Worm (Caenorhabditis elegans) whole organism, young adult: ENCODE measurements around the gene F56C9.6.
A peak's percentile ranks its signal among the peaks of the same experiment; 100 is the strongest.

Experiments
- C17E4.6 ChIP-seq: fragments of 200-800 bp; sonication (Bioruptor generic); IDR thresholded peaks from 2 replicates; pipeline ENCODE4 v1.3.6; 2022; ENCODE audit warnings: missing genetic modification reagents, missing genetic modification characterization, missing compliant biosample characterization
- D2030.7 ChIP-seq: fragments of 200-800 bp; sonication (Bioruptor generic); IDR thresholded peaks from 2 replicates; pipeline ENCODE4 v1.3.6; 2022; ENCODE audit warnings: missing genetic modification reagents, missing genetic modification characterization, missing compliant biosample characterization
- F23B12.7 ChIP-seq: sonication (generic microtip); optimal IDR thresholded peaks from 2 replicates; lab custom pipeline; 2017; ENCODE audit warnings: missing genetic modification characterization, mild to moderate bottlenecking, missing compliant biosample characterization, antibody characterized with exemption, moderate library complexity; ENCODE audit not compliant: insufficient read depth
- F55B11.4 ChIP-seq: sonication (generic microtip); optimal IDR thresholded peaks from 2 replicates; lab custom pipeline; 2016; ENCODE audit warnings: missing compliant biosample characterization, missing genetic modification characterization, borderline replicate concordance; ENCODE audit not compliant: insufficient read depth
- T26A5.8 ChIP-seq: sonication (generic microtip); optimal IDR thresholded peaks from 2 replicates; lab custom pipeline; 2016; ENCODE audit warnings: missing genetic modification characterization, missing compliant biosample characterization
- Y79H2A.3 ChIP-seq: fragments of 200-800 bp; sonication (Bioruptor generic); conservative IDR thresholded peaks from 2 replicates; pipeline ENCODE4 v1.3.6; 2022; ENCODE audit warnings: missing genetic modification reagents, missing genetic modification characterization, missing compliant biosample characterization
- ZK185.1 ChIP-seq: sonication (generic microtip); optimal IDR thresholded peaks from 2 replicates; lab custom pipeline; 2016; ENCODE audit warnings: mild to moderate bottlenecking, missing genetic modification characterization, missing compliant biosample characterization; ENCODE audit not compliant: poor library complexity, severe bottlenecking
- atf-7 ChIP-seq: sonication (generic microtip); optimal IDR thresholded peaks from 2 replicates; lab custom pipeline; 2017; ENCODE audit warnings: mild to moderate bottlenecking, missing genetic modification characterization, missing compliant biosample characterization
- attf-5 ChIP-seq: fragments of 200-800 bp; sonication (Bioruptor generic); optimal IDR thresholded peaks from 2 replicates; lab custom pipeline; 2018; ENCODE audit warnings: mild to moderate bottlenecking, missing genetic modification characterization, missing compliant biosample characterization
- bed-2 ChIP-seq: fragments of 200-800 bp; sonication (Bioruptor generic); IDR thresholded peaks from 2 replicates; pipeline ENCODE4 v1.3.6; 2022; ENCODE audit warnings: missing genetic modification reagents, missing genetic modification characterization, missing compliant biosample characterization
- ceh-27 ChIP-seq: fragments of 200-800 bp; sonication (Bioruptor generic); optimal IDR thresholded peaks from 2 replicates; lab custom pipeline; 2018; ENCODE audit warnings: mild to moderate bottlenecking, missing genetic modification characterization, moderate library complexity, missing compliant biosample characterization
- ceh-40 ChIP-seq: fragments of 200-800 bp; sonication (Bioruptor generic); IDR thresholded peaks from 2 replicates; pipeline ENCODE4 v1.3.6; 2022; ENCODE audit warnings: missing genetic modification characterization, missing compliant biosample characterization
- ceh-58 ChIP-seq: fragments of 200-800 bp; sonication (Bioruptor generic); IDR thresholded peaks from 2 replicates; pipeline ENCODE4 v1.3.6; 2022; ENCODE audit warnings: missing genetic modification characterization, missing compliant biosample characterization
- efl-1 ChIP-seq: fragments of 150-350 bp; optimal IDR thresholded peaks from 2 replicates; lab custom pipeline; 2014; ENCODE audit warnings: missing biosample characterization, missing genetic modification reagents, missing genetic modification characterization
- ets-4 ChIP-seq: fragments of 200-800 bp; sonication (Bioruptor generic); optimal IDR thresholded peaks from 2 replicates; lab custom pipeline; 2018; ENCODE audit warnings: mild to moderate bottlenecking, missing genetic modification characterization, missing compliant biosample characterization
- hlh-26 ChIP-seq: fragments of 200-800 bp; sonication (Bioruptor generic); conservative IDR thresholded peaks from 2 replicates; pipeline ENCODE4 v1.3.6; 2022; ENCODE audit warnings: missing genetic modification reagents, missing genetic modification characterization, missing compliant biosample characterization
- hmg-20 ChIP-seq: fragments of 200-800 bp; sonication (Bioruptor generic); IDR thresholded peaks from 2 replicates; pipeline ENCODE4 v1.3.6; 2022; ENCODE audit warnings: missing genetic modification reagents, missing genetic modification characterization, missing compliant biosample characterization
- hsf-1 ChIP-seq: fragments of 200-800 bp; sonication (Bioruptor generic); IDR thresholded peaks from 2 replicates; pipeline ENCODE4 v1.3.6; 2022; ENCODE audit warnings: missing genetic modification reagents, missing genetic modification characterization, missing compliant biosample characterization
- lag-1 ChIP-seq: fragments of 200-800 bp; sonication (Bioruptor generic); IDR thresholded peaks from 2 replicates; pipeline ENCODE4 v1.3.6; 2022; ENCODE audit warnings: missing genetic modification reagents, missing genetic modification characterization, missing compliant biosample characterization
- let-526 ChIP-seq: fragments of 200-800 bp; sonication (Bioruptor generic); IDR thresholded peaks from 2 replicates; pipeline ENCODE4 v1.3.6; 2022; ENCODE audit warnings: missing genetic modification reagents, missing genetic modification characterization, missing compliant biosample characterization
- lin-26 ChIP-seq: fragments of 200-800 bp; sonication (Bioruptor generic); IDR thresholded peaks from 2 replicates; pipeline ENCODE4 v1.3.6; 2022; ENCODE audit warnings: missing genetic modification reagents, missing genetic modification characterization, missing compliant biosample characterization
- lin-35 ChIP-seq, 3 experiments: fragments of 150-350 bp in 2 of 3; sonication (generic microtip) in 1 of 3; optimal IDR thresholded peaks; 2 replicates each; lab custom pipeline; 2014 to 2018; ENCODE audit warnings: missing biosample characterization in 3 of 3, missing genetic modification characterization in 3 of 3, missing genetic modification reagents in 3 of 3
- lin-40 ChIP-seq: sonication (generic microtip); optimal IDR thresholded peaks from 2 replicates; lab custom pipeline; 2016; ENCODE audit warnings: missing genetic modification characterization, mild to moderate bottlenecking, missing compliant biosample characterization, missing genotype, missing genetic modification reagents
- lsy-27 ChIP-seq: sonication (generic microtip); optimal IDR thresholded peaks from 2 replicates; lab custom pipeline; 2017; ENCODE audit warnings: missing genetic modification characterization, mild to moderate bottlenecking, missing compliant biosample characterization, antibody characterized with exemption, missing genotype, borderline replicate concordance; ENCODE audit not compliant: insufficient read depth
- madf-6 ChIP-seq: fragments of 200-800 bp; sonication (Bioruptor generic); IDR thresholded peaks from 2 replicates; pipeline ENCODE4 v1.3.6; 2022; ENCODE audit warnings: missing genetic modification reagents, missing genetic modification characterization, missing compliant biosample characterization
- mcd-1 ChIP-seq: fragments of 200-800 bp; sonication (Bioruptor generic); IDR thresholded peaks from 2 replicates; pipeline ENCODE4 v1.3.6; 2022; ENCODE audit warnings: missing genetic modification reagents, missing genetic modification characterization, missing compliant biosample characterization
- mel-28 ChIP-seq: sonication (generic microtip); optimal IDR thresholded peaks from 2 replicates; lab custom pipeline; 2016; ENCODE audit warnings: borderline replicate concordance, mild to moderate bottlenecking, missing genetic modification characterization, missing compliant biosample characterization
- nfya-1 ChIP-seq: sonication (generic microtip); optimal IDR thresholded peaks from 2 replicates; lab custom pipeline; 2017; ENCODE audit warnings: antibody characterized with exemption, missing compliant biosample characterization, missing genetic modification characterization, borderline replicate concordance; ENCODE audit not compliant: insufficient read depth
- nhr-179 ChIP-seq: sonication (generic microtip); optimal IDR thresholded peaks from 2 replicates; lab custom pipeline; 2016; ENCODE audit warnings: mild to moderate bottlenecking, missing genetic modification characterization, missing compliant biosample characterization
- nhr-27 ChIP-seq: fragments of 200-800 bp; sonication (Bioruptor generic); optimal IDR thresholded peaks from 2 replicates; lab custom pipeline; 2018; ENCODE audit warnings: mild to moderate bottlenecking, missing genetic modification characterization, moderate library complexity, missing compliant biosample characterization
- pha-4 ChIP-seq: fragments of 150-350 bp; sonication (generic microtip); optimal IDR thresholded peaks from 2 replicates; lab custom pipeline; 2014; ENCODE audit warnings: missing biosample characterization, missing genetic modification reagents, missing genetic modification characterization
- rcor-1 ChIP-seq: fragments of 200-800 bp; sonication (Bioruptor generic); IDR thresholded peaks from 2 replicates; pipeline ENCODE4 v1.3.6; 2022; ENCODE audit warnings: missing genetic modification reagents, missing genetic modification characterization, missing compliant biosample characterization
- sdz-38 ChIP-seq: sonication (generic microtip); optimal IDR thresholded peaks from 2 replicates; lab custom pipeline; 2016; ENCODE audit warnings: missing genotype, missing genetic modification characterization, missing compliant biosample characterization
- snpc-1.1 ChIP-seq: sonication (generic microtip); optimal IDR thresholded peaks from 2 replicates; lab custom pipeline; 2017; ENCODE audit warnings: missing genetic modification characterization, mild to moderate bottlenecking, missing compliant biosample characterization, antibody characterized with exemption, moderate library complexity, missing genotype, missing genetic modification reagents; ENCODE audit not compliant: insufficient read depth
- snpc-3.4 ChIP-seq: sonication (generic microtip); optimal IDR thresholded peaks from 2 replicates; lab custom pipeline; 2017; ENCODE audit warnings: missing genetic modification characterization, mild to moderate bottlenecking, missing compliant biosample characterization, antibody characterized with exemption, moderate library complexity, missing genotype, missing genetic modification reagents
- snpc-4 ChIP-seq, 5 experiments: fragments of 150-350 bp in 1 of 5; sonication (generic microtip) in 4 of 5; optimal IDR thresholded peaks; 2 replicates each; lab custom pipeline; 2014 to 2018; ENCODE audit warnings: missing genetic modification characterization in 5 of 5, missing biosample characterization in 3 of 5, antibody characterized with exemption in 2 of 5, mild to moderate bottlenecking in 2 of 5, missing compliant biosample characterization in 2 of 5, missing genotype in 2 of 5, moderate library complexity in 2 of 5, missing genetic modification reagents in 1 of 5
- somi-1 ChIP-seq: fragments of 200-800 bp; sonication (Bioruptor generic); optimal IDR thresholded peaks from 2 replicates; lab custom pipeline; 2018; ENCODE audit warnings: mild to moderate bottlenecking, missing genetic modification characterization, missing compliant biosample characterization
- tbp1 ChIP-seq: fragments of 200-800 bp; sonication (Bioruptor generic); optimal IDR thresholded peaks from 2 replicates; lab custom pipeline; 2018; ENCODE audit warnings: mild to moderate bottlenecking, missing genetic modification characterization, missing compliant biosample characterization
- unc-130 ChIP-seq: sonication (generic microtip); optimal IDR thresholded peaks from 2 replicates; lab custom pipeline; 2016; ENCODE audit warnings: missing genetic modification reagents, missing genetic modification characterization, missing compliant biosample characterization
- ztf-26 ChIP-seq: sonication (generic microtip); optimal IDR thresholded peaks from 2 replicates; lab custom pipeline; 2017; ENCODE audit warnings: missing genetic modification characterization, missing compliant biosample characterization
- ztf-3 ChIP-seq: fragments of 200-800 bp; sonication (Bioruptor generic); optimal IDR thresholded peaks from 2 replicates; lab custom pipeline; 2018; ENCODE audit warnings: mild to moderate bottlenecking, missing genetic modification characterization, missing compliant biosample characterization

The F56C9.6 gene

ce11 chrIII:7301668-7302067 is 8.9 kb downstream of the F56C9.6 start:
- TF ChIP-seq nhr-179 (no peak), Y79H2A.3 (GFP tag; lab: Robert Waterston, UW) (no peak), tbp1 (GFP tag; lab: Kevin White, UChicago) (no peak), ceh-40 (GFP tag; lab: Robert Waterston, UW) (no peak), mcd-1 (GFP tag; lab: Robert Waterston, UW) (no peak), somi-1 (GFP tag; lab: Kevin White, UChicago) (no peak), lsy-27 (tag; lab: Kevin White, UChicago) (no peak), let-526 (GFP tag; lab: Robert Waterston, UW) (no peak), lin-26 (GFP tag; lab: Robert Waterston, UW) (no peak), ceh-58 (no peak), mel-28 (no peak), D2030.7 (GFP tag; lab: Robert Waterston, UW) (no peak), snpc-3.4 (tag; lab: Kevin White, UChicago) (no peak), rcor-1 (GFP tag; lab: Robert Waterston, UW) (no peak), C17E4.6 (GFP tag; lab: Robert Waterston, UW) (no peak), attf-5 (GFP tag; lab: Kevin White, UChicago) (no peak), nhr-27 (tag; lab: Kevin White, UChicago) (no peak), madf-6 (no peak), unc-130 (GFP tag; lab: Kevin White, UChicago) (no peak)
- TF ChIP-seq, all 124 proteins: peak for 0

- TF ChIP-seq hlh-26, result no peak
- TF ChIP-seq pha-4, result no peak
- TF ChIP-seq efl-1 (GFP tag; lab: Kevin White, UChicago), result no peak
- no peak for TF ChIP-seq snpc-4 (GFP tag; optimal IDR thresholded peaks at IDR 0.05; lab: Kevin White, UChicago)
- no peak for TF ChIP-seq snpc-4 (tag; optimal IDR thresholded peaks at IDR 0.05; lab: Kevin White, UChicago)
- no peak for TF ChIP-seq hsf-1 (GFP tag; lab: Robert Waterston, UW)
- TF ChIP-seq ceh-27, result peak; percentile 69
These were observed 9.8 kb downstream of the F56C9.6 start for ce11 chrIII:7300763-7301162.

ce11 chrIII:7300169-7300568 is 10.4 kb downstream of the F56C9.6 start:
- TF ChIP-seq T26A5.8 (tag; lab: Kevin White, UChicago) (no peak), ztf-26 (peak; percentile 18), lin-40 (tag; lab: Kevin White, UChicago) (peak; percentile 7)

ce11 chrIII:7299466-7299865 is 11.1 kb downstream of the F56C9.6 start, which contains the start of the genes B0361.14 and B0361.9:
TSS of gene B0361.14 (minus strand) at chrIII:7299531.
TSS of gene B0361.9 (minus strand) at chrIII:7299631.
- TF ChIP-seq snpc-1.1 (tag; lab: Kevin White, UChicago) (no peak), Y79H2A.3 (GFP tag; lab: Robert Waterston, UW) (no peak), sdz-38 (tag; lab: Kevin White, UChicago) (no peak), ztf-3 (no peak), hmg-20 (GFP tag; lab: Robert Waterston, UW) (no peak), nfya-1 (tag; lab: Kevin White, UChicago) (no peak), F23B12.7 (tag; lab: Kevin White, UChicago) (no peak), ZK185.1 (tag; lab: Kevin White, UChicago) (no peak), bed-2 (no peak), lag-1 (GFP tag; lab: Robert Waterston, UW) (no peak), ets-4 (GFP tag; lab: Kevin White, UChicago) (no peak), F55B11.4 (tag; lab: Kevin White, UChicago) (no peak), lin-35 (GFP tag; optimal IDR thresholded peaks at IDR 0.05; lab: Kevin White, UChicago) (no peak), rcor-1 (GFP tag; lab: Robert Waterston, UW) (no peak), atf-7 (no peak)
